Worm (Caenorhabditis elegans): ENCODE measurements around the gene atg-3.

DNA sequence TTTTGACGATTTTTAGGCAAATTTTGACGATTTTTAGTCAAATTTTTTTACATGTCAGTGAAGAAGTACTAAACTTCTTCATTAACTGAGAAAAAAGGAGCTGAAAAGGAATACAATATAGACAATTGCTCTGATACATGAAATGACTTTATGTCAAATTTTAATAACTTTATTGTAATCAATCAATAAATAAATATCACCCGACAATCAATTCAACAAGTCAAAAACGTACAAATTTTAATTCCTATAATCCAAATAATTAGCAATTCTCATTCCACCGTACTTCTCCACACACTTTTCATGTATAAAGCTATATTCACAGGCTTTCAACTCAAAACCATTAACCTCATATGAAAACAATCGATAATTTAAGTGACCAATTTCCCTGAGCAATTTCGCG is 28.2 kb downstream of the atg-3 start:
- no peak for TF ChIP-seq lin-32 (GFP tag; optimal IDR thresholded peaks at IDR 0.05)
- no peak for TF ChIP-seq nhr-76 (tag; optimal IDR thresholded peaks at IDR 0.05)
- no peak for TF ChIP-seq pha-4 (tag; optimal IDR thresholded peaks at IDR 0.05)
- no peak for TF ChIP-seq unc-62 (GFP tag; optimal IDR thresholded peaks at IDR 0.05)
